Worm (Caenorhabditis elegans) whole organism, young adult: Measurements from ENCODE around the gene T06A1.5.

Experiments used
- B0336.3 ChIP-seq: fragments of 200-800 bp; sonication (Bioruptor generic); IDR thresholded peaks from 2 replicates; pipeline ENCODE4 v1.3.6; 2022; ENCODE audit warnings: missing genetic modification characterization, missing compliant biosample characterization
- F10E7.11 ChIP-seq: sonication (generic microtip); optimal IDR thresholded peaks from 2 replicates; lab custom pipeline; 2017; ENCODE audit warnings: mild to moderate bottlenecking, missing genetic modification characterization, moderate library complexity, missing compliant biosample characterization
- ama-1 ChIP-seq, 3 experiments: fragments of 150-350 bp in 1 of 3; sonication (generic microtip) in 2 of 3; optimal IDR thresholded peaks; 2 replicates each; lab custom pipeline; 2014 to 2018; ENCODE audit warnings: missing biosample characterization in 2 of 3, missing genetic modification characterization in 2 of 3, missing genetic modification reagents in 2 of 3
- ccch-3 ChIP-seq: fragments of 200-800 bp; sonication (Bioruptor generic); optimal IDR thresholded peaks from 2 replicates; lab custom pipeline; 2018; ENCODE audit warnings: mild to moderate bottlenecking, missing genetic modification characterization, missing compliant biosample characterization
- ceh-79 ChIP-seq: sonication (generic microtip); optimal IDR thresholded peaks from 2 replicates; lab custom pipeline; 2017; ENCODE audit warnings: mild to moderate bottlenecking, missing genetic modification characterization, missing compliant biosample characterization
- dox-1 ChIP-seq: fragments of 200-800 bp; sonication (Bioruptor generic); IDR thresholded peaks from 2 replicates; pipeline ENCODE4 v1.3.6; 2022; ENCODE audit warnings: missing genetic modification reagents, missing genetic modification characterization, missing compliant biosample characterization
- hmg-1.2 ChIP-seq: fragments of 200-800 bp; sonication (Bioruptor generic); IDR thresholded peaks from 2 replicates; pipeline ENCODE4 v1.3.6; 2022; ENCODE audit warnings: missing genetic modification reagents, missing genetic modification characterization, missing compliant biosample characterization
- hmg-20 ChIP-seq: fragments of 200-800 bp; sonication (Bioruptor generic); IDR thresholded peaks from 2 replicates; pipeline ENCODE4 v1.3.6; 2022; ENCODE audit warnings: missing genetic modification reagents, missing genetic modification characterization, missing compliant biosample characterization
- nhr-90 ChIP-seq: sonication (generic microtip); optimal IDR thresholded peaks from 2 replicates; lab custom pipeline; 2016; ENCODE audit warnings: missing genotype, mild to moderate bottlenecking, missing genetic modification characterization, missing compliant biosample characterization
- sea-2 ChIP-seq: fragments of 200-800 bp; sonication (Bioruptor generic); IDR thresholded peaks from 2 replicates; pipeline ENCODE4 v1.3.6; 2022; ENCODE audit warnings: missing genetic modification characterization, missing compliant biosample characterization
- unc-62 ChIP-seq: fragments of 150-350 bp; optimal IDR thresholded peaks from 2 replicates; lab custom pipeline; 2014; ENCODE audit warnings: missing biosample characterization, missing genetic modification reagents, missing genetic modification characterization
- zim-3 ChIP-seq: sonication (generic microtip); optimal IDR thresholded peaks from 2 replicates; lab custom pipeline; 2017; ENCODE audit warnings: mild to moderate bottlenecking, missing genetic modification characterization, moderate library complexity, missing compliant biosample characterization
- ztf-3 ChIP-seq: fragments of 200-800 bp; sonication (Bioruptor generic); optimal IDR thresholded peaks from 2 replicates; lab custom pipeline; 2018; ENCODE audit warnings: mild to moderate bottlenecking, missing genetic modification characterization, missing compliant biosample characterization

DNA sequence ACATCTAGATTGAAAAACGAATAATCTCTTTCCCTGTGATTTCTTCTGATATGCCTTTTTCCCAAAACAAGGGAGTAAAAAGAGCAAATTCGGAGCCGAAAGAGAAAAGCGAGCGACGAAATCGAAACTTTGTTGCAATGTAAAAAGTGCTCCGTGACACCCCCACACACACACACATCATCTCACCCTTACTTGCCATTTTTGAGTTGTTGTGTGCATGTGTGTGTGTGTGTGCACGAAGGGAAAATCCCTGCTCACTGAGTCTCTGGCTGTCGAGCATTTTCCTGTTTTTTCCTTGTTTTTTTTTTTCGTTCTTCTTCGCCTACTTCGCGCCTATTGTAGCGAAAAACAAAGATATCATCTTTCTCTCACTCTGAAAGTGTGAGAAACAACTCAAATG is 40.0 kb upstream of the T06A1.5 start:
- TF ChIP-seq F10E7.11 (tag; lab: Kevin White, UChicago) (no peak), unc-62 (GFP tag; lab: Kevin White, UChicago) (no peak), nhr-90 (tag; lab: Kevin White, UChicago) (no peak), hmg-1.2 (GFP tag; lab: Robert Waterston, UW) (no peak), ccch-3 (GFP tag; lab: Kevin White, UChicago) (no peak), ztf-3 (no peak), ama-1 (optimal IDR thresholded peaks at IDR 0.05; lab: Kevin White, UChicago) (no peak), ama-1 (GFP tag; optimal IDR thresholded peaks at IDR 0.05; lab: Kevin White, UChicago) (no peak), hmg-20 (GFP tag; lab: Robert Waterston, UW) (no peak), dox-1 (GFP tag; lab: Robert Waterston, UW) (no peak), ceh-79 (tag; lab: Kevin White, UChicago) (no peak), zim-3 (tag; lab: Kevin White, UChicago) (no peak), sea-2 (no peak), B0336.3 (GFP tag; lab: Robert Waterston, UW) (no peak)
